Worm (Caenorhabditis elegans): Measurements from ENCODE around the gene ell-1.
"Not testable (repeated sequence)": the region's sequence is repeated elsewhere in the genome, so short reads cannot be mapped to it uniquely, and the experiment has no call there.

ell-1 gene

DNA sequence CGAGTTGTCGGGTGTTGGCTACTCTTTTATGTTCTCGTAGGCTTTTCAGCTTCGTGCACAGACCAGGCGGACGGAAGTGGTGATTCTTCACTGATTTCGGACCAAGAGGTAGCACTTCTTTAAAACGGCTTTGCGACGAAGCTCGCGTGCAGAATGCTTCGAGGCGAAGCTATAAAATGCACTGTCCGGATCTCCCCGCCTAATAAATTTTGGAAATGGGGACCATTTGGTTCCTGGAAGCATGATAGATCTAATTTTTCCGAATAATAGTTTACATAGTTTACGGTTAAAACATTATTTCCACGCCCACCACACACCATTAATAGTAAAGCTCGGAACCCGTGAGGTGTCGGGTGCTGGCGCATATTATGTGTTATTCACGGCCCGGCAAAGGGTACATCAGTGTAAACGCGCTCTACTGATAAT, 46.6 kb upstream of the ell-1 start (continued):
- peak; percentile 48; the same call in 1 of the 2 replicates for TF ChIP-seq Y79H2A.3 (GFP tag; conservative IDR thresholded peaks at IDR 0.05)
- TF ChIP-seq F39B2.1 (GFP tag; IDR thresholded peaks at IDR 0.05) = no peak
- TF ChIP-seq ceh-27 (GFP tag; optimal IDR thresholded peaks at IDR 0.05) = peak; percentile 17
- peak; percentile 95 for TF ChIP-seq snpc-1.1 (tag; optimal IDR thresholded peaks at IDR 0.05; ENCODE audit: insufficient read depth)
- peak; percentile 81 for TF ChIP-seq ceh-91 (GFP tag; IDR thresholded peaks at IDR 0.05)
- TF ChIP-seq attf-5 (GFP tag; optimal IDR thresholded peaks at IDR 0.05) = no peak
- TF ChIP-seq nhr-90 (tag; optimal IDR thresholded peaks at IDR 0.05) = no peak
- peak; percentile 70 for TF ChIP-seq tbp1 (GFP tag; optimal IDR thresholded peaks at IDR 0.05)
- peak; percentile 25 for TF ChIP-seq lsy-27 (tag; optimal IDR thresholded peaks at IDR 0.05; ENCODE audit: borderline replicate concordance, insufficient read depth)
- peak; percentile 93 for TF ChIP-seq dox-1 (GFP tag; IDR thresholded peaks at IDR 0.05)
- TF ChIP-seq F49E8.2 (tag; optimal IDR thresholded peaks at IDR 0.05; ENCODE audit: insufficient read depth) = peak; percentile 92
- TF ChIP-seq hmg-1.2 (GFP tag; IDR thresholded peaks at IDR 0.05) = peak; percentile 61
- TF ChIP-seq let-526 (GFP tag; IDR thresholded peaks at IDR 0.05) = no peak
- TF ChIP-seq lin-40 (tag; optimal IDR thresholded peaks at IDR 0.05) = no peak
- no peak for TF ChIP-seq bed-1 (GFP tag; IDR thresholded peaks at IDR 0.05)
- peak; percentile 85 for TF ChIP-seq Y53G8AR.9 (GFP tag; conservative IDR thresholded peaks at IDR 0.05)
- TF ChIP-seq F10E7.11 (tag; optimal IDR thresholded peaks at IDR 0.05) = no peak
- peak; percentile 81 for TF ChIP-seq F23B12.7 (tag; optimal IDR thresholded peaks at IDR 0.05; ENCODE audit: insufficient read depth)
- TF ChIP-seq tlf-1 (GFP tag; optimal IDR thresholded peaks at IDR 0.05) = peak; percentile 44
- TF ChIP-seq Y67H2A.10 (GFP tag; conservative IDR thresholded peaks at IDR 0.05) = no peak
- TF ChIP-seq lin-54 (GFP tag; optimal IDR thresholded peaks at IDR 0.05) = peak; percentile 51
- TF ChIP-seq madf-3 (GFP tag; IDR thresholded peaks at IDR 0.05) = peak; percentile 71
- peak; percentile 60 for TF ChIP-seq rcor-1 (GFP tag; IDR thresholded peaks at IDR 0.05)
- TF ChIP-seq rpc-1 (optimal IDR thresholded peaks at IDR 0.05) = no peak
- TF ChIP-seq rpc-1 (tag; optimal IDR thresholded peaks at IDR 0.05) = peak; percentile 11
- peak; percentile 63; the same call in 1 of the 2 replicates for TF ChIP-seq nfyb-1 (GFP tag; IDR thresholded peaks at IDR 0.05)
- TF ChIP-seq hmg-20 (GFP tag; IDR thresholded peaks at IDR 0.05) = peak; percentile 29; the same call in 1 of the 2 replicates
- no peak for TF ChIP-seq zim-3 (tag; optimal IDR thresholded peaks at IDR 0.05)

DNA sequence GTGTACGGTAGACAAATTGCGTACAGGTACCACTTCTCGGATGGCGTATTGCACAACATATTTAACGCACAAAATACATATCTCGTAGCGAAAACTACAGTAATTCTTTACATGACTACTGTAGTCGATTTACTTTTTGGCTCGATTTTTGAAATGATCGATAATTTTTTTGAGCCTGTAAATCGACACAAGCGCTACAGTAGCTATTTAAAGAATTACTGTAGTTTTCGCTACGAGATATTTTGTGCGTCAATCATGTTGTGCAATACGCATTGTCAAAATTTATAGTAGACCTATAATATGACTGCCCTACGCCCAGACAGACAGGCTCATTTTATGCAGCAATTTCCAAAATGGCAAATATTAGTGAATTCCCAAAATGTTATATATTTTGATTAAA, 46.1 kb upstream of the ell-1 start, which contains the start of gene W03B1.5:
TSS of gene W03B1.5 (plus strand) at position 301 of the 400 bp plus-strand sequence.
- not testable (repeated sequence) for TF ChIP-seq madf-8 (GFP tag; conservative IDR thresholded peaks at IDR 0.05); lin-40 (tag; optimal IDR thresholded peaks at IDR 0.05); lag-1 (GFP tag; IDR thresholded peaks at IDR 0.05)

DNA sequence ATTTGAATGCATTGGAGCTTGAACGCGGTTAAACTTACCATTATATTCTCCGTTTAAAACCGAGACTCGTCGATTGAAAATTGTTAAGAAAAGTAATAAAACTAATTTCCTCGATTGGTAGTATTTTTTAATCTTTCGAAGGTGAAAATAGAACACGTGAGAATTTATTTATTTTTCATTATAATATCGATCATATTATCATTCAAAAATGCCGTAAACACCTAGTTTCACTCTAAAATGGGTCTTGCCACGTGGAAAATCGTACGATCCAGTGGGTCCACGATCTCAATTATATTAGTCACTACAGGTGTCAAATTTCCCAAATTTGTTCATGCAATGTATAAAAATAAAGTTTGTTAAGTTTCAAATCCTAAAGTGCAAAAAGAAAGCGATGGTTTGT, 37.3 kb upstream of the ell-1 start, which contains the start of gene W03B1.9:
TSS of gene W03B1.9 (minus strand) at position 101 of the 400 bp plus-strand sequence.
- TF ChIP-seq lir-1 (GFP tag; conservative IDR thresholded peaks at IDR 0.05) = no peak
- TF ChIP-seq cebp-1 (GFP tag; IDR thresholded peaks at IDR 0.05) = no peak
- no peak for TF ChIP-seq cebp-1 (tag; optimal IDR thresholded peaks at IDR 0.05)

DNA sequence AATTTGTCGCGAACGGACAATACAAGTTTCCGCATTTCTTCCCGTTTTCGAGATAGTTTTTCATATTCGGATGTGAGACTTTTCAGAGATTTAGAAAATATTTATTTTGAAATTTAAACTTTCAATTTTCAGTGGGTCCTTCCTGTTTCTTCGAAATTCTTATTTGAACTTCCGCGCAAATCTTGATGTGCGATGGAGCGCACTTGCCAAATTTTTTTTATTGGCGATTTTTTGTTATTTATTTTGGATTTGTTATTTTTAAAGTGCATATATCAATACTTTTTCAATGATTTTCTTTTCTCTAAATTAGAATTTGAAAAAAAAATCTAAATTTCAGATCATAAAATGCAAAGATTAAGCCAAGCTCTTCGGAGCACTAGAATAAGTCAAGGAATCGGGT, 36.9 kb upstream of the ell-1 start, which contains the start of gene sars-2:
TSS of gene sars-2 (plus strand) at position 341 of the 400 bp plus-strand sequence.
- TF ChIP-seq B0261.1 (tag; optimal IDR thresholded peaks at IDR 0.05) (no peak), ztf-18 (tag; optimal IDR thresholded peaks at IDR 0.05) (peak; percentile 33), lin-54 (GFP tag; optimal IDR thresholded peaks at IDR 0.05) (peak; percentile 69), dpl-1 (GFP tag; optimal IDR thresholded peaks at IDR 0.05) (peak; percentile 63), egl-44 (GFP tag; IDR thresholded peaks at IDR 0.05) (no peak), Y95B8A.8 (GFP tag; IDR thresholded peaks at IDR 0.05) (no peak), efl-1 (GFP tag; optimal IDR thresholded peaks at IDR 0.05) (peak; percentile 52), mcd-1 (GFP tag; IDR thresholded peaks at IDR 0.05) (peak; percentile 86), lin-35 (GFP tag; optimal IDR thresholded peaks at IDR 0.05) (peak in 1 of 3 experiments; percentile 66)
